Worm (Caenorhabditis elegans) whole organism, L3 larva: Measurements from ENCODE around the gene hlh-4.

ENCODE experiments used
- R02D3.7 ChIP-seq: fragments of 150-350 bp; optimal IDR thresholded peaks from 2 replicates; lab custom pipeline; 2014; ENCODE audit warnings: missing biosample characterization, missing genetic modification characterization
- ZK546.5 ChIP-seq: sonication (generic microtip); optimal IDR thresholded peaks from 2 replicates; lab custom pipeline; 2017; ENCODE audit warnings: missing biosample characterization, missing genetic modification characterization
- aly-2 ChIP-seq: fragments of 150-350 bp; optimal IDR thresholded peaks from 2 replicates; lab custom pipeline; 2014; ENCODE audit warnings: missing biosample characterization, missing genetic modification characterization
- ama-1 ChIP-seq: fragments of 150-350 bp; optimal IDR thresholded peaks from 2 replicates; lab custom pipeline; 2018
- ceh-16 ChIP-seq: sonication (generic microtip); optimal IDR thresholded peaks from 2 replicates; lab custom pipeline; 2017; ENCODE audit warnings: missing biosample characterization, missing genetic modification characterization
- ceh-28 ChIP-seq: fragments of 150-350 bp; optimal IDR thresholded peaks from 2 replicates; lab custom pipeline; 2014; ENCODE audit warnings: missing biosample characterization, missing genetic modification reagents, missing genetic modification characterization
- ceh-82 ChIP-seq: fragments of 150-350 bp; optimal IDR thresholded peaks from 2 replicates; lab custom pipeline; 2014; ENCODE audit warnings: missing biosample characterization, missing genetic modification characterization
- daf-12 ChIP-seq: fragments of 150-350 bp; optimal IDR thresholded peaks from 2 replicates; lab custom pipeline; 2014; ENCODE audit warnings: missing biosample characterization, missing genetic modification reagents, missing genetic modification characterization
- egl-27 ChIP-seq: sonication (generic microtip); optimal IDR thresholded peaks from 4 replicates; lab custom pipeline; 2017; ENCODE audit warnings: missing biosample characterization, missing genetic modification reagents, missing genetic modification characterization
- egl-5 ChIP-seq: fragments of 150-350 bp; optimal IDR thresholded peaks from 2 replicates; lab custom pipeline; 2017; ENCODE audit warnings: missing biosample characterization, missing genetic modification reagents, missing genetic modification characterization, inconsistent platforms
- elt-1 ChIP-seq: fragments of 150-350 bp; optimal IDR thresholded peaks from 2 replicates; lab custom pipeline; 2014; ENCODE audit warnings: missing biosample characterization, missing genetic modification characterization
- elt-2 ChIP-seq: sonication (generic microtip); optimal IDR thresholded peaks from 2 replicates; lab custom pipeline; 2016; ENCODE audit warnings: missing genetic modification reagents, mild to moderate bottlenecking, missing genetic modification characterization, missing compliant biosample characterization
- elt-3 ChIP-seq, 3 experiments: fragments of 150-350 bp in 1 of 3; sonication (generic microtip) in 2 of 3; optimal IDR thresholded peaks; 2 replicates in 2 of 3; 4 replicates in 1 of 3; lab custom pipeline; 2014 to 2017; ENCODE audit warnings: missing biosample characterization in 3 of 3, missing genetic modification characterization in 3 of 3
- eor-1 ChIP-seq, 2 experiments: fragments of 150-350 bp; optimal IDR thresholded peaks; 2 replicates each; lab custom pipeline; 2014 to 2018; ENCODE audit warnings: missing biosample characterization in 2 of 2, missing genetic modification characterization in 2 of 2
- fkh-10 ChIP-seq: sonication (generic microtip); optimal IDR thresholded peaks from 2 replicates; lab custom pipeline; 2017; ENCODE audit warnings: missing biosample characterization, missing genetic modification reagents, missing genetic modification characterization
- fkh-2 ChIP-seq: fragments of 150-350 bp; optimal IDR thresholded peaks from 2 replicates; lab custom pipeline; 2014; ENCODE audit warnings: missing biosample characterization, missing genetic modification reagents, missing genetic modification characterization
- fos-1 ChIP-seq: fragments of 150-350 bp; optimal IDR thresholded peaks from 2 replicates; lab custom pipeline; 2014; ENCODE audit warnings: missing biosample characterization, missing genetic modification characterization
- hmg-11 ChIP-seq: sonication (generic microtip); optimal IDR thresholded peaks from 2 replicates; lab custom pipeline; 2016; ENCODE audit warnings: missing genetic modification characterization, missing compliant biosample characterization
- jun-1 ChIP-seq: fragments of 150-350 bp; optimal IDR thresholded peaks from 2 replicates; lab custom pipeline; 2014; ENCODE audit warnings: missing biosample characterization, missing genetic modification reagents, missing genetic modification characterization
- lin-15B ChIP-seq: fragments of 150-350 bp; optimal IDR thresholded peaks from 2 replicates; lab custom pipeline; 2014; ENCODE audit warnings: missing biosample characterization, missing genetic modification characterization
- lin-39 ChIP-seq: fragments of 150-350 bp; optimal IDR thresholded peaks from 2 replicates; lab custom pipeline; 2018; ENCODE audit warnings: missing biosample characterization, missing genetic modification reagents, missing genetic modification characterization
- lsy-12 ChIP-seq: sonication (generic microtip); optimal IDR thresholded peaks from 2 replicates; lab custom pipeline; 2016; ENCODE audit warnings: mild to moderate bottlenecking, missing genetic modification characterization, missing compliant biosample characterization
- mdl-1 ChIP-seq: fragments of 150-350 bp; optimal IDR thresholded peaks from 2 replicates; lab custom pipeline; 2014; ENCODE audit warnings: missing biosample characterization, missing genetic modification characterization
- mml-1 ChIP-seq: fragments of 150-350 bp; sonication (generic microtip); optimal IDR thresholded peaks from 3 replicates; lab custom pipeline; 2014; ENCODE audit warnings: missing biosample characterization, missing genetic modification characterization
- nfya-1 ChIP-seq: sonication (generic microtip); optimal IDR thresholded peaks from 2 replicates; lab custom pipeline; 2017; ENCODE audit warnings: missing genetic modification characterization, mild to moderate bottlenecking, missing compliant biosample characterization, antibody characterized with exemption, moderate library complexity; ENCODE audit not compliant: insufficient read depth
- nhr-12 ChIP-seq: fragments of 150-350 bp; optimal IDR thresholded peaks from 2 replicates; lab custom pipeline; 2014; ENCODE audit warnings: missing biosample characterization, missing genetic modification characterization
- nhr-23 ChIP-seq: fragments of 150-350 bp; optimal IDR thresholded peaks from 2 replicates; lab custom pipeline; 2014; ENCODE audit warnings: missing biosample characterization, missing genetic modification reagents, missing genetic modification characterization
- nhr-237 ChIP-seq: fragments of 150-350 bp; optimal IDR thresholded peaks from 2 replicates; lab custom pipeline; 2014; ENCODE audit warnings: missing biosample characterization, missing genetic modification characterization
- nhr-25 ChIP-seq: sonication (generic microtip); optimal IDR thresholded peaks from 2 replicates; lab custom pipeline; 2017; ENCODE audit warnings: missing biosample characterization, missing genetic modification characterization
- nhr-28 ChIP-seq: fragments of 150-350 bp; optimal IDR thresholded peaks from 2 replicates; lab custom pipeline; 2014; ENCODE audit warnings: missing biosample characterization, missing genetic modification characterization
- nhr-67 ChIP-seq: fragments of 150-350 bp; optimal IDR thresholded peaks from 2 replicates; lab custom pipeline; 2014; ENCODE audit warnings: missing biosample characterization, missing genetic modification characterization
- nhr-76 ChIP-seq: fragments of 150-350 bp; sonication (generic microtip); optimal IDR thresholded peaks from 5 replicates; lab custom pipeline; 2014; ENCODE audit warnings: missing biosample characterization, missing genetic modification characterization
- nhr-77 ChIP-seq: fragments of 150-350 bp; optimal IDR thresholded peaks from 2 replicates; lab custom pipeline; 2014; ENCODE audit warnings: missing biosample characterization, missing genetic modification characterization
- pha-4 ChIP-seq: fragments of 150-350 bp; optimal IDR thresholded peaks from 2 replicates; lab custom pipeline; 2014; ENCODE audit warnings: missing biosample characterization, missing genetic modification reagents, missing genetic modification characterization
- pqm-1 ChIP-seq: fragments of 150-350 bp; optimal IDR thresholded peaks from 2 replicates; lab custom pipeline; 2017; ENCODE audit warnings: missing biosample characterization, missing genetic modification characterization, inconsistent platforms
- sea-2 ChIP-seq: fragments of 150-350 bp; sonication (generic microtip); optimal IDR thresholded peaks from 4 replicates; lab custom pipeline; 2014; ENCODE audit warnings: missing biosample characterization, missing genetic modification reagents, missing genetic modification characterization
- skn-1 ChIP-seq: fragments of 150-350 bp; optimal IDR thresholded peaks from 2 replicates; lab custom pipeline; 2014; ENCODE audit warnings: missing biosample characterization, missing genetic modification characterization
- snpc-4 ChIP-seq: fragments of 150-350 bp; optimal IDR thresholded peaks from 2 replicates; lab custom pipeline; 2014; ENCODE audit warnings: missing biosample characterization, missing genetic modification characterization
- unc-39 ChIP-seq: sonication (generic microtip); optimal IDR thresholded peaks from 4 replicates; lab custom pipeline; 2017; ENCODE audit warnings: missing biosample characterization, missing genetic modification characterization
- unc-62 ChIP-seq: fragments of 150-350 bp; sonication (generic microtip); optimal IDR thresholded peaks from 4 replicates; lab custom pipeline; 2014; ENCODE audit warnings: missing biosample characterization, missing genetic modification reagents, missing genetic modification characterization
- zag-1 ChIP-seq: fragments of 150-350 bp; optimal IDR thresholded peaks from 2 replicates; lab custom pipeline; 2014; ENCODE audit warnings: missing biosample characterization, missing genetic modification characterization
- ztf-11 ChIP-seq: fragments of 150-350 bp; optimal IDR thresholded peaks from 2 replicates; lab custom pipeline; 2014; ENCODE audit warnings: missing biosample characterization, missing genetic modification characterization
- ztf-4 ChIP-seq: fragments of 150-350 bp; optimal IDR thresholded peaks from 2 replicates; lab custom pipeline; 2014; ENCODE audit warnings: missing biosample characterization, missing genetic modification characterization

The hlh-4 gene

DNA sequence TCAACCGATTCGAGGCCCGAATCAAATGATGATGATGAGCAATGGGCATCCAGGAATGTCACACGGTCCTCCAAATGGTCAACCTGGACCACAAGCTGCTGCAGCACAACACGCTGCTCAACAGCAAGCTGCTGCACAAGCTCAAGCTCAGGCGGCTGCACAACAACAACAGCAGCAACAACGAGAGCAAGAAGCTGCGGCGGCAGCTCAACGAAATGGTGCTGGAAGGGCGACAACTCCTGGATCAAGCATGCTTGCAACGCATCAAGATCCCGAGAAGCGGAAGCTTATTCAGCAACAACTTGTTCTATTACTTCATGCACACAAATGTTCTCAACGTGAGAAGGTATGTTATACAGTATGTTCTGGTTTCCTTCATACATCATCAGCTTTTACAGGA, 29.2 kb upstream of the hlh-4 start:
- TF ChIP-seq unc-39 (no peak), eor-1 (tag; optimal IDR thresholded peaks at IDR 0.05; lab: Kevin White, UChicago) (no peak), sea-2 (GFP tag; lab: Kevin White, UChicago) (no peak)

DNA sequence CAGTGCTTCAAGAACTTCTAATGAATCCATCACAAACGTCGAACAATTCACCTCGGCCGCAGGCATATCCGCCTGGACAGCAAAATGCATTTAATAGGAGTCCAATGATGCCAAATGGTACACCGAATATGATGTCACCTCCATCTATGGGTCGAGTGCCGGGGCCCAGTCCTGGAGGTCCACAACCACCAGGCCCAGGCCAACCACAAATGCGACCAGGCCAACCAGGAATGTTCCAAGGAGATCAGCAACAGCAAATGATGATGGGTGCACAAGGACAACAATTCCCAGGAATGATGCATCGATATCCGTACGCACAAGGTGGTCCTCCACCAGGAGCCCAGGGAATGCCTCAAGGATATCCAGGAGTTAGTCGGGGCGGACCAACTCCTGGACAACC, 28.2 kb upstream of the hlh-4 start:
- TF ChIP-seq R02D3.7 (tag; lab: Kevin White, UChicago) (no peak), elt-3 (tag; optimal IDR thresholded peaks at IDR 0.05; lab: Kevin White, UChicago) (no peak), ama-1 (lab: Kevin White, UChicago) (no peak), ztf-4 (no peak), nhr-77 (tag; lab: Kevin White, UChicago) (no peak), nhr-76 (tag; lab: Kevin White, UChicago) (no peak), mml-1 (tag; lab: Kevin White, UChicago) (no peak), ztf-11 (tag; lab: Kevin White, UChicago) (no peak), nhr-12 (tag; lab: Kevin White, UChicago) (no peak), fkh-10 (GFP tag; lab: Kevin White, UChicago) (no peak), eor-1 (tag; optimal IDR thresholded peaks at IDR 0.05; lab: Kevin White, UChicago) (no peak), pha-4 (tag; lab: Kevin White, UChicago) (no peak), nhr-25 (tag; lab: Kevin White, UChicago) (no peak), nhr-23 (no peak), nhr-237 (no peak), elt-1 (tag; lab: Kevin White, UChicago) (no peak)

DNA sequence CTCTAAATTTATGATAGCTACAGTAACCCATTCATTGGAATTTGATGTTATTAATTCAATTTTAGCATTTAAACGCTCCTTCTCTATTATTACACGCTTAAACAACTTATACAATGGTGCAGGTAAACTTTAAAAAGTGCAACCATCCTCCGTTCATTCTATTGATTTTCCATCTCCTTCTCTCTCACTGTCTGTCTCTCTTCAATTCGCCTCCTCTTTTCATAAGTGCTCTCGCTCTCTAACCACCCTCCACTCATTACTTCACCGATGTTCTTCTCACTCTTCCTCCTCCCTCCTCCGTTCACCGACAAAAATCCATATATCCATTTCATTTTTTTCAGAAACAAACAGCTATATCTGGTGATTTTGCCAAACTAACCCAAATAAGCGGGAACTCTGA, 27.3 kb upstream of the hlh-4 start, which contains the start of gene cbp-1:
Gene cbp-1 (plus strand): TSS at position 335 of the 400 bp plus-strand sequence.
- TF ChIP-seq egl-5 (peak; percentile 44), ceh-28 (tag; lab: Kevin White, UChicago) (peak; percentile 83), nhr-23 (peak; percentile 57), nhr-28 (no peak), daf-12 (tag; lab: Kevin White, UChicago) (peak; percentile 48), nhr-25 (tag; lab: Kevin White, UChicago) (peak; percentile 51), ztf-4 (no peak), pha-4 (tag; lab: Kevin White, UChicago) (peak; percentile 73), hmg-11 (tag; lab: Kevin White, UChicago) (peak; percentile 18), lin-39 (tag; lab: Kevin White, UChicago) (peak; percentile 53), nfya-1 (peak; percentile 69), pqm-1 (tag; lab: Kevin White, UChicago) (no peak)
- TF ChIP-seq, all 47 proteins: peak for 9

DNA sequence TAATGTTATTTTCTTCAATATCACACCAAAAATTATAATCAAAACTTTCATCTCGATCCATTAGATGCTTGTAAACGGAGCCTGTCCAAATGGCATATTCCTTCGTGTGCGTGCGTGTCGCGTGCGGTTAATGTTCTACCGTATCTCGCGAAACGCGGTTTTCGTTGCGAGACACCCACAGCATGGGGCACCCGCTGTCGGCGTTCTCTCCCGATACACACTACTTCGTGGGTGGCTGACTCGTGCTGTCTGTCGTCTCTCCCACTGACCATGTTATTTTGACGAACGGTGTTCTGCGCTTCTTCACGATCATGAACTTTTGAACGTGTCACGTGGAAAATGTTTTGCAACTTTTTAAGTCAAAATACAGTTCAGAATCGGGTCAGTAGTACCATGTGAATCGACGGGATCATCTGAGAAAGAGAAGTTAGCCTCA, 26.6 kb upstream of the hlh-4 start:
- TF ChIP-seq ceh-16 (tag; lab: Kevin White, UChicago): no peak
- TF ChIP-seq hmg-11 (tag; lab: Kevin White, UChicago): peak; percentile 96
- no peak for TF ChIP-seq eor-1 (tag; optimal IDR thresholded peaks at IDR 0.05; lab: Kevin White, UChicago)
- TF ChIP-seq aly-2: peak; percentile 90
- TF ChIP-seq nhr-23: peak; percentile 99
- TF ChIP-seq ztf-11 (tag; lab: Kevin White, UChicago): no peak
- TF ChIP-seq lin-15B (tag; lab: Kevin White, UChicago): peak; percentile 95
- peak; percentile 92 for TF ChIP-seq fos-1
- TF ChIP-seq egl-5: peak; percentile 98
- TF ChIP-seq lin-39 (tag; lab: Kevin White, UChicago): peak; percentile 100
- peak; percentile 16 for TF ChIP-seq nhr-28
- TF ChIP-seq ZK546.5 (tag; lab: Kevin White, UChicago): peak; percentile 57
- peak; percentile 85 for TF ChIP-seq elt-1 (tag; lab: Kevin White, UChicago)
- TF ChIP-seq nhr-67 (tag; lab: Kevin White, UChicago): no peak
- peak; percentile 37 for TF ChIP-seq nhr-76 (tag; lab: Kevin White, UChicago)
- peak; percentile 78 for TF ChIP-seq egl-27 (tag; lab: Kevin White, UChicago)
- peak; percentile 95 for TF ChIP-seq ztf-4
- peak; percentile 98 for TF ChIP-seq pha-4 (tag; lab: Kevin White, UChicago)
- peak in 2 of 3 experiments; percentile 29 to 88 for TF ChIP-seq elt-3 (tag; optimal IDR thresholded peaks at IDR 0.05; lab: Kevin White, UChicago)
- peak; percentile 70 for TF ChIP-seq daf-12 (tag; lab: Kevin White, UChicago)
- peak; percentile 92 for TF ChIP-seq mdl-1 (tag; lab: Kevin White, UChicago)
- TF ChIP-seq zag-1 (tag; lab: Kevin White, UChicago): peak; percentile 60
- peak; percentile 93 for TF ChIP-seq pqm-1 (tag; lab: Kevin White, UChicago)
- TF ChIP-seq R02D3.7 (tag; lab: Kevin White, UChicago): peak; percentile 90
- peak; percentile 93 for TF ChIP-seq ceh-82 (tag; lab: Kevin White, UChicago)
- peak; percentile 66 for TF ChIP-seq fkh-10 (GFP tag; lab: Kevin White, UChicago)
- peak; percentile 99 for TF ChIP-seq lsy-12 (tag; lab: Kevin White, UChicago)
- TF ChIP-seq nfya-1: peak; percentile 99
- peak; percentile 99 for TF ChIP-seq ama-1 (lab: Kevin White, UChicago)
- TF ChIP-seq fkh-2 (tag; lab: Kevin White, UChicago): no peak
- peak; percentile 86 for TF ChIP-seq unc-62 (GFP tag; lab: Kevin White, UChicago)
- TF ChIP-seq sea-2 (GFP tag; lab: Kevin White, UChicago): peak; percentile 21
- TF ChIP-seq nhr-25 (tag; lab: Kevin White, UChicago): peak; percentile 99
- peak; percentile 34 for TF ChIP-seq unc-39
- TF ChIP-seq skn-1 (tag; lab: Kevin White, UChicago): peak; percentile 93
- peak; percentile 87 for TF ChIP-seq snpc-4 (tag; lab: Kevin White, UChicago)
- TF ChIP-seq nhr-77 (tag; lab: Kevin White, UChicago): peak; percentile 77
- peak; percentile 4 for TF ChIP-seq nhr-237
- TF ChIP-seq jun-1 (tag; lab: Kevin White, UChicago): peak; percentile 98
- TF ChIP-seq elt-2 (tag; lab: Kevin White, UChicago): peak; percentile 94
- no peak for TF ChIP-seq nhr-12 (tag; lab: Kevin White, UChicago)
